Fruit fly (Drosophila melanogaster) whole organism, prepupa: ENCODE results near the gene CG13043.

ENCODE experiments used
- CG6276 ChIP-seq: fragments of 200-800 bp; sonication (Bioruptor generic); optimal IDR thresholded peaks from 2 replicates; lab custom pipeline; 2017; ENCODE audit warnings: missing biosample characterization, mild to moderate bottlenecking, missing genetic modification characterization
- CG6854 ChIP-seq: fragments of 200-800 bp; sonication (Bioruptor generic); optimal IDR thresholded peaks from 2 replicates; lab custom pipeline; 2017; ENCODE audit warnings: missing biosample characterization, mild to moderate bottlenecking, missing genetic modification characterization
- CG8632 ChIP-seq: fragments of 200-800 bp; sonication (Bioruptor generic); optimal IDR thresholded peaks from 3 replicates; lab custom pipeline; 2016; ENCODE audit warnings: missing biosample characterization, missing genetic modification characterization
- Eip93F ChIP-seq: fragments of 200-800 bp; sonication (Bioruptor generic); optimal IDR thresholded peaks from 2 replicates; lab custom pipeline; 2016; ENCODE audit warnings: missing biosample characterization, mild to moderate bottlenecking, missing genetic modification characterization
- Hr39 ChIP-seq: fragments of 200-800 bp; sonication (Bioruptor generic); optimal IDR thresholded peaks from 2 replicates; lab custom pipeline; 2016; ENCODE audit warnings: missing biosample characterization, missing genetic modification characterization
- Sox102F ChIP-seq: fragments of 200-800 bp; sonication (Bioruptor generic); optimal IDR thresholded peaks from 2 replicates; lab custom pipeline; 2016; ENCODE audit warnings: missing biosample characterization, mild to moderate bottlenecking, missing genetic modification characterization
- Sox14 ChIP-seq: fragments of 200-800 bp; sonication (Bioruptor generic); optimal IDR thresholded peaks from 3 replicates; lab custom pipeline; 2016; ENCODE audit warnings: missing biosample characterization, missing genetic modification characterization
- dsx ChIP-seq: fragments of 200-800 bp; optimal IDR thresholded peaks from 3 replicates; lab custom pipeline; 2019; ENCODE audit warnings: missing biosample characterization, mild to moderate bottlenecking, missing genetic modification characterization, moderate library complexity; ENCODE audit not compliant: poor library complexity, severe bottlenecking
- esn ChIP-seq: fragments of 200-800 bp; sonication (Bioruptor generic); optimal IDR thresholded peaks from 2 replicates; lab custom pipeline; 2016; ENCODE audit warnings: missing biosample characterization, mild to moderate bottlenecking, missing genetic modification characterization, moderate library complexity
- fkh ChIP-seq: fragments of 200-800 bp; sonication (Bioruptor generic); optimal IDR thresholded peaks from 3 replicates; lab custom pipeline; 2017; ENCODE audit warnings: missing biosample characterization, mild to moderate bottlenecking, missing genetic modification characterization, moderate library complexity
- net ChIP-seq: fragments of 200-800 bp; sonication (Bioruptor generic); optimal IDR thresholded peaks from 3 replicates; lab custom pipeline; 2016; ENCODE audit warnings: missing biosample characterization, missing genetic modification characterization
- salr ChIP-seq, 2 experiments: fragments of 200-800 bp; sonication (Bioruptor generic); optimal IDR thresholded peaks; 3 replicates each; lab custom pipeline; 2016 to 2018; ENCODE audit warnings: missing biosample characterization in 2 of 2, missing genetic modification characterization in 2 of 2, mild to moderate bottlenecking in 1 of 2

dm6 chr3L:16290850-16291249, 14.8 kb downstream of the CG13043 start, which contains the start of gene CG13045:
- TF ChIP-seq Sox102F (GFP tag; lab: Kevin White, UChicago): no peak
- no peak for TF ChIP-seq esn
- TF ChIP-seq Sox14: no peak
- TF ChIP-seq fkh: no peak
- no peak for TF ChIP-seq salr (GFP tag; optimal IDR thresholded peaks at IDR 0.05; lab: Kevin White, UChicago)
- no peak for TF ChIP-seq CG6276 (GFP tag; lab: Kevin White, UChicago)
- no peak for TF ChIP-seq CG6854 (GFP tag; lab: Kevin White, UChicago)
- TF ChIP-seq net (GFP tag; lab: Kevin White, UChicago): no peak
- TF ChIP-seq Eip93F (GFP tag; lab: Kevin White, UChicago): no peak
- no peak for TF ChIP-seq CG8632
- TF ChIP-seq Hr39 (GFP tag; lab: Kevin White, UChicago): no peak
- no peak for TF ChIP-seq dsx (GFP tag; lab: Kevin White, UChicago)
